Fruit fly (Drosophila melanogaster): ENCODE measurements around the gene bel.

Gene bel

dm6 chr3R:8705323-8706097, 44.9 kb upstream of the bel start (continued):
- no peak for TF ChIP-seq zf30C (GFP tag; optimal IDR thresholded peaks at IDR 0.05)
- TF ChIP-seq B-H2 (GFP tag; optimal IDR thresholded peaks at IDR 0.05): no peak
- TF ChIP-seq vvl (GFP tag; IDR thresholded peaks at IDR 0.05): no peak
- no peak for TF ChIP-seq CG17612 (GFP tag; IDR thresholded peaks at IDR 0.05)
- TF ChIP-seq sens-2 (GFP tag; IDR thresholded peaks at IDR 0.05): no peak
- peak; percentile 41 for TF ChIP-seq gem (tag; optimal IDR thresholded peaks at IDR 0.05)
- TF ChIP-seq CG34376 (GFP tag; optimal IDR thresholded peaks at IDR 0.05): no peak
- no peak for TF ChIP-seq E2f1 (GFP tag; IDR thresholded peaks at IDR 0.05)
- TF ChIP-seq Lpt (GFP tag; optimal IDR thresholded peaks at IDR 0.05): no peak
- TF ChIP-seq CG10462 (GFP tag; optimal IDR thresholded peaks at IDR 0.05): no peak
- TF ChIP-seq ken (GFP tag; IDR thresholded peaks at IDR 0.05): no peak
- no peak for TF ChIP-seq CG6254 (GFP tag; optimal IDR thresholded peaks at IDR 0.05)
- TF ChIP-seq NK7.1 (GFP tag; optimal IDR thresholded peaks at IDR 0.05): no peak
- no peak for TF ChIP-seq tup (GFP tag; optimal IDR thresholded peaks at IDR 0.05)
- TF ChIP-seq Hmx (GFP tag; optimal IDR thresholded peaks at IDR 0.05): no peak
- TF ChIP-seq CG1832 (GFP tag; optimal IDR thresholded peaks at IDR 0.05): peak; percentile 32
- no peak for TF ChIP-seq Hey (tag; optimal IDR thresholded peaks at IDR 0.05)
- no peak for TF ChIP-seq tin (GFP tag; optimal IDR thresholded peaks at IDR 0.05)
- no peak for TF ChIP-seq Asciz (GFP tag; optimal IDR thresholded peaks at IDR 0.05)
- peak; percentile 98 for TF ChIP-seq sqz (GFP tag; optimal IDR thresholded peaks at IDR 0.05)
- TF ChIP-seq CG2712 (tag; optimal IDR thresholded peaks at IDR 0.05): peak; percentile 16
- TF ChIP-seq ap (GFP tag; IDR thresholded peaks at IDR 0.05): no peak
- no peak for TF ChIP-seq CG4424 (GFP tag; optimal IDR thresholded peaks at IDR 0.05)
- peak; percentile 59 for TF ChIP-seq sr (GFP tag; IDR thresholded peaks at IDR 0.05)
- no peak for TF ChIP-seq NfI (GFP tag; optimal IDR thresholded peaks at IDR 0.05)
- TF ChIP-seq CG8924 (tag; optimal IDR thresholded peaks at IDR 0.05): peak; percentile 8
- no peak for TF ChIP-seq Sin3A (optimal IDR thresholded peaks at IDR 0.05)
- TF ChIP-seq CG12104 (GFP tag; optimal IDR thresholded peaks at IDR 0.05): no peak
- no peak for TF ChIP-seq CG11085 (GFP tag; IDR thresholded peaks at IDR 0.05)
- no peak for TF ChIP-seq Side (GFP tag; optimal IDR thresholded peaks at IDR 0.05)
- no peak for TF ChIP-seq CG14441 (GFP tag; IDR thresholded peaks at IDR 0.05)
- no peak for TF ChIP-seq CG11560 (tag; IDR thresholded peaks at IDR 0.05)
- TF ChIP-seq CG7987 (GFP tag; optimal IDR thresholded peaks at IDR 0.05): no peak
- no peak for TF ChIP-seq CG2678 (tag; optimal IDR thresholded peaks at IDR 0.05)
- no peak for TF ChIP-seq Lim3 (GFP tag; IDR thresholded peaks at IDR 0.05)
- 0 out of 2 replicates have a peak, but pooled peaks have one; percentile 24 for TF ChIP-seq crol (GFP tag; IDR thresholded peaks at IDR 0.05)
- no peak for TF ChIP-seq Doc2 (GFP tag; IDR thresholded peaks at IDR 0.05)
- TF ChIP-seq Neu2 (GFP tag; optimal IDR thresholded peaks at IDR 0.05; ENCODE audit: borderline replicate concordance): no peak
- no peak for TF ChIP-seq gcm (GFP tag; optimal IDR thresholded peaks at IDR 0.05)

DNA sequence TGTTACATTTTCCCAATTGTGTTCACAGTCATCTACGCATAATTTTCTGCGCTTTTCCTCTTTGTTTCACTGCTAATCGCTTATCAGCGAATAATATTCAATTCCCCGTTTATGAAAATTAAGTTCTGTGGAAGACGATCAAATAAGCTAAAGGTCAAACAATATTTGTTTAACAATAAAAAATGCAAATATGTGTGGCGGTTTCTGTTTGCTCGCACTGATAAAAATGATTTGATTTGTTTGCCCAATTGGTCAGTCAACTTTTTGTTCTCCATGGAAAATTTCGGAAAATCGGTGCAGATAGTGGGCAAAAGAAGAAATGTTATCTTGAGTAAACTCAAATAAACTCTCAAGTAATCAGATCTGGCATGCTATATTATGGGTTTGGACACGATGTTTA, 44.1 kb upstream of the bel start:
- TF ChIP-seq NFAT (GFP tag; IDR thresholded peaks at IDR 0.05) (no peak), hkb (optimal IDR thresholded peaks at IDR 0.05) (no peak), hkb (GFP tag; IDR thresholded peaks at IDR 0.05) (no peak), CG4820 (GFP tag; optimal IDR thresholded peaks at IDR 0.05) (no peak), CG1603 (tag; optimal IDR thresholded peaks at IDR 0.05) (peak; percentile 22), CG9727 (GFP tag; optimal IDR thresholded peaks at IDR 0.05) (peak; percentile 10), fd102C (GFP tag; optimal IDR thresholded peaks at IDR 0.05) (peak; percentile 67), CG2202 (tag; optimal IDR thresholded peaks at IDR 0.05) (peak; percentile 1), ac (GFP tag; optimal IDR thresholded peaks at IDR 0.05) (peak; percentile 40), dmrt11E (tag; optimal IDR thresholded peaks at IDR 0.05) (peak; percentile 1), CG15696 (tag; optimal IDR thresholded peaks at IDR 0.05) (peak; percentile 38), Kr (GFP tag; optimal IDR thresholded peaks at IDR 0.05) (peak; percentile 17), CG6813 (GFP tag; optimal IDR thresholded peaks at IDR 0.05) (peak; percentile 32), sens (GFP tag) (peak; percentile 81), vfl (GFP tag; optimal IDR thresholded peaks at IDR 0.05) (no peak)
